Worm (Caenorhabditis elegans): Measurements from ENCODE around the gene grk-1.

DNA sequence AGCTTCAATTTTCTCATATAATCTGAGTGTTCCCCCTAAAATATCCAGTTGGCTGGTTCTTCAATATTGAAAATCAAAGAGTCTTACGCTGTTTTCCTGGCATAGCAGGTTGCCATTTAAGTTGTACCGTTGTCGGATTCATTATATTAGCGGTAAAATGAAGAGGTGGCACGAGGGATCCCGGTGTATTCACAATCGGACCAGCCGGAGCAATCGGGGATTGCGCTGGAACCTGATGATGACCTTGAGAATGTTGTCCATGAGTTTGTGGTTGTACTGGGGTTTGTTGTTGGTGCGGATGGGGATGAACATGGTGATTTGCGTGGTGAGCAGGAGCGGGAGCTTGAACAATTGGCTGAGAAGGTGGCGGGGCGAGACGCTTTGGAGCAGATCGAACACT, 45.5 kb upstream of the grk-1 start:
- TF ChIP-seq him-1 (tag; optimal IDR thresholded peaks at IDR 0.05) (no peak), W03F9.2 (tag; optimal IDR thresholded peaks at IDR 0.05) (no peak), dao-5 (tag; optimal IDR thresholded peaks at IDR 0.05) (no peak)
